Worm (Caenorhabditis elegans) whole organism, L4/young adult: ENCODE measurements around the gene F35E8.1.

Experiments
- W03F9.2 ChIP-seq: fragments of 150-350 bp; optimal IDR thresholded peaks from 2 replicates; lab custom pipeline; 2014; ENCODE audit warnings: missing biosample characterization, missing genetic modification characterization
- him-1 ChIP-seq: sonication (generic microtip); optimal IDR thresholded peaks from 2 replicates; lab custom pipeline; 2016; ENCODE audit warnings: missing genotype, missing genetic modification reagents, missing genetic modification characterization, missing compliant biosample characterization

- TF ChIP-seq him-1 (tag; lab: Kevin White, UChicago) (no peak), W03F9.2 (no peak)
These were observed 12.7 kb downstream of the F35E8.1 start, which contains the start of gene T06C12.11 for ce11 chrV:15892696-15893095.
